Worm (Caenorhabditis elegans): ENCODE data around the gene lys-8.

ce11 chrII:5570272-5570671, 15.7 kb upstream of the lys-8 start, which contains the start of the genes C17C3.1 and C17C3.15:
- TF ChIP-seq lin-54 (GFP tag; optimal IDR thresholded peaks at IDR 0.05) (no peak), pha-4 (tag; optimal IDR thresholded peaks at IDR 0.05) (no peak)
